Fruit fly (Drosophila melanogaster) whole organism, prepupa: Measurements from ENCODE around the gene CG12680.

Experiments used
- CG10669 ChIP-seq: fragments of 200-800 bp; sonication (Bioruptor generic); optimal IDR thresholded peaks from 3 replicates; lab custom pipeline; 2018; ENCODE audit warnings: missing biosample characterization, mild to moderate bottlenecking, missing genetic modification characterization, moderate library complexity
- CG11762 ChIP-seq: fragments of 200-800 bp; sonication (Bioruptor generic); optimal IDR thresholded peaks from 3 replicates; lab custom pipeline; 2016; ENCODE audit warnings: missing biosample characterization, missing genetic modification characterization; ENCODE audit not compliant: insufficient read depth
- CG32006 ChIP-seq: fragments of 200-800 bp; sonication (Bioruptor generic); optimal IDR thresholded peaks from 3 replicates; lab custom pipeline; 2017; ENCODE audit warnings: missing biosample characterization, mild to moderate bottlenecking, missing genetic modification characterization
- CG6276 ChIP-seq: fragments of 200-800 bp; sonication (Bioruptor generic); optimal IDR thresholded peaks from 2 replicates; lab custom pipeline; 2017; ENCODE audit warnings: missing biosample characterization, mild to moderate bottlenecking, missing genetic modification characterization
- CG6854 ChIP-seq: fragments of 200-800 bp; sonication (Bioruptor generic); optimal IDR thresholded peaks from 2 replicates; lab custom pipeline; 2017; ENCODE audit warnings: missing biosample characterization, mild to moderate bottlenecking, missing genetic modification characterization
- CG9139 ChIP-seq: fragments of 200-800 bp; sonication (Bioruptor generic); optimal IDR thresholded peaks from 3 replicates; lab custom pipeline; 2017; ENCODE audit warnings: missing biosample characterization, mild to moderate bottlenecking, missing genetic modification characterization
- Eip93F ChIP-seq: fragments of 200-800 bp; sonication (Bioruptor generic); optimal IDR thresholded peaks from 2 replicates; lab custom pipeline; 2016; ENCODE audit warnings: missing biosample characterization, mild to moderate bottlenecking, missing genetic modification characterization
- Ets96B ChIP-seq: fragments of 200-800 bp; optimal IDR thresholded peaks from 2 replicates; lab custom pipeline; 2019; ENCODE audit warnings: missing biosample characterization, mild to moderate bottlenecking, missing genetic modification characterization, moderate library complexity
- Gug ChIP-seq: fragments of 200-800 bp; sonication (Bioruptor generic); IDR thresholded peaks from 2 replicates; pipeline ENCODE4 v1.3.6; 2022; ENCODE audit warnings: missing biosample characterization, missing genetic modification characterization
- Sox102F ChIP-seq: fragments of 200-800 bp; sonication (Bioruptor generic); optimal IDR thresholded peaks from 2 replicates; lab custom pipeline; 2016; ENCODE audit warnings: missing biosample characterization, mild to moderate bottlenecking, missing genetic modification characterization
- achi ChIP-seq: fragments of 200-800 bp; sonication (Bioruptor generic); optimal IDR thresholded peaks from 3 replicates; lab custom pipeline; 2016; ENCODE audit warnings: missing biosample characterization, missing genetic modification characterization
- fkh ChIP-seq: fragments of 200-800 bp; sonication (Bioruptor generic); optimal IDR thresholded peaks from 3 replicates; lab custom pipeline; 2017; ENCODE audit warnings: missing biosample characterization, mild to moderate bottlenecking, missing genetic modification characterization, moderate library complexity
- salr ChIP-seq, 2 experiments: fragments of 200-800 bp; sonication (Bioruptor generic); optimal IDR thresholded peaks; 3 replicates each; lab custom pipeline; 2016 to 2018; ENCODE audit warnings: missing biosample characterization in 2 of 2, missing genetic modification characterization in 2 of 2, mild to moderate bottlenecking in 1 of 2
- vri ChIP-seq: fragments of 200-800 bp; sonication (Bioruptor generic); optimal IDR thresholded peaks from 3 replicates; lab custom pipeline; 2016; ENCODE audit warnings: missing biosample characterization, mild to moderate bottlenecking, missing genetic modification characterization

- TF ChIP-seq Ets96B (no peak), Sox102F (GFP tag; lab: Kevin White, UChicago) (no peak), fkh (GFP tag; lab: Kevin White, UChicago) (no peak), CG11762 (GFP tag; lab: Kevin White, UChicago) (no peak), CG6854 (no peak), achi (no peak), vri (GFP tag; lab: Kevin White, UChicago) (no peak), CG6276 (no peak), CG32006 (GFP tag; lab: Kevin White, UChicago) (no peak), Eip93F (GFP tag; lab: Kevin White, UChicago) (no peak), CG9139 (GFP tag; lab: Kevin White, UChicago) (no peak), salr (GFP tag; optimal IDR thresholded peaks at IDR 0.05; lab: Kevin White, UChicago) (no peak), CG10669 (no peak), Gug (no peak)
Observed at dm6 chrX:5040098-5040497, 42.9 kb downstream of the CG12680 start.
